ENCODE assay signal across 4 worm cellular contexts in the genomic region with DNA sequence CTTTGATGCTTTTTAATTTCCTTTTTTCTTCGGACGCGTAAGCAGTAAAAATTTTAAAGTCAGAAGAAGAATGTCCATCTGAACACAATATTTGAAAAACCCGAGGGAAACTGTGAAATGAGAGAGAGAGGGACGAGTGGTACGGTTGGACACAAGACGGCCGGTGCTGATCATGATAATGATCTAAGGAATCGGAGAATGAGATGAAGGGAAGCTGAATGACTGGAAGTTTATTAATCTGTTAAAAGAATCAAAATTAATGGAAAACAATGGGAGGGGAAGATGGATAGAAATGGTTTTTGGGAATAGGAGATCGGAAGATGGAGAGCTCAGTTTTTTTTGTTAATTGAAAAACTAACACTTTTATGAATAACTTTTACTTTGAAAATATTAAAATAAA.
TF ChIP-seq lines count a peak whose summit lies in the region.

No protein-coding gene starts in this region.

TF ChIP-seq in whole organism, L1 larva, 84 proteins besides CTCF, POLR2A, EP300 and RAD21:
- no peak for TF ChIP-seq pax-3 (tag; optimal IDR thresholded peaks at IDR 0.05; lab: Kevin White, UChicago)
- TF ChIP-seq pag-3 (tag; optimal IDR thresholded peaks at IDR 0.05; lab: Kevin White, UChicago; ENCODE audit: borderline replicate concordance, insufficient read depth), result no peak
- TF ChIP-seq nhr-85 (tag; lab: Kevin White, UChicago), result peak; percentile 70
- peak; percentile 13 for TF ChIP-seq blmp-1 (tag; optimal IDR thresholded peaks at IDR 0.05; lab: Kevin White, UChicago)
- TF ChIP-seq nhr-77 (tag; optimal IDR thresholded peaks at IDR 0.05; lab: Kevin White, UChicago), result no peak

TF ChIP-seq in whole organism, L2 larva, 48 proteins besides CTCF, POLR2A, EP300 and RAD21:
- peak; percentile 15 for TF ChIP-seq sma-9 (GFP tag; optimal IDR thresholded peaks at IDR 0.05; lab: Kevin White, UChicago)
- no peak for TF ChIP-seq sma-9 (tag; optimal IDR thresholded peaks at IDR 0.05; lab: Kevin White, UChicago)
- no peak for TF ChIP-seq nhr-129 (tag; optimal IDR thresholded peaks at IDR 0.05; lab: Kevin White, UChicago)
- TF ChIP-seq ceh-16 (tag; optimal IDR thresholded peaks at IDR 0.05; lab: Kevin White, UChicago), result peak; percentile 0
- no peak for TF ChIP-seq nhr-21 (tag; optimal IDR thresholded peaks at IDR 0.05; lab: Kevin White, UChicago)
- peak; percentile 54 for TF ChIP-seq elt-1 (tag; optimal IDR thresholded peaks at IDR 0.05; lab: Kevin White, UChicago)

TF ChIP-seq in whole organism, L3 larva, 47 proteins besides CTCF, POLR2A, EP300 and RAD21:
- no peak for TF ChIP-seq ztf-4 (tag; optimal IDR thresholded peaks at IDR 0.05; lab: Kevin White, UChicago)
- peak; percentile 13 for TF ChIP-seq nhr-25 (tag; optimal IDR thresholded peaks at IDR 0.05; lab: Kevin White, UChicago)
- TF ChIP-seq nhr-43 (tag; optimal IDR thresholded peaks at IDR 0.05; lab: Kevin White, UChicago; ENCODE audit: poor library complexity, severe bottlenecking), result no peak
- no peak for TF ChIP-seq elt-2 (tag; optimal IDR thresholded peaks at IDR 0.05; lab: Kevin White, UChicago)
- no peak for TF ChIP-seq nhr-23 (tag; optimal IDR thresholded peaks at IDR 0.05; lab: Kevin White, UChicago)
- no peak for TF ChIP-seq fos-1 (tag; optimal IDR thresholded peaks at IDR 0.05; lab: Kevin White, UChicago)
- TF ChIP-seq pha-4 (tag; optimal IDR thresholded peaks at IDR 0.05; lab: Kevin White, UChicago), result no peak
- no peak for TF ChIP-seq elt-3 (tag; optimal IDR thresholded peaks at IDR 0.05; lab: Kevin White, UChicago)
- TF ChIP-seq snpc-4 (tag; optimal IDR thresholded peaks at IDR 0.05; lab: Kevin White, UChicago), result no peak
- no peak for TF ChIP-seq ceh-28 (tag; optimal IDR thresholded peaks at IDR 0.05; lab: Kevin White, UChicago)
- no peak for TF ChIP-seq fkh-10 (GFP tag; optimal IDR thresholded peaks at IDR 0.05; lab: Kevin White, UChicago)
- no peak for TF ChIP-seq aly-2 (tag; optimal IDR thresholded peaks at IDR 0.05; lab: Kevin White, UChicago)
- TF ChIP-seq egl-5 (tag; optimal IDR thresholded peaks at IDR 0.05; lab: Kevin White, UChicago), result no peak
- TF ChIP-seq lin-15B (tag; optimal IDR thresholded peaks at IDR 0.05; lab: Kevin White, UChicago), result no peak
- peak; percentile 88 for TF ChIP-seq elt-1 (tag; optimal IDR thresholded peaks at IDR 0.05; lab: Kevin White, UChicago)
- TF ChIP-seq tbx-2 (tag; optimal IDR thresholded peaks at IDR 0.05; lab: Kevin White, UChicago), result no peak
- no peak for TF ChIP-seq unc-39 (tag; optimal IDR thresholded peaks at IDR 0.05; lab: Kevin White, UChicago)
TF ChIP-seq in whole organism, L3 larva: peak in this region for 2.

TF ChIP-seq in whole organism, mixed stage, embryonic, 35 proteins besides CTCF, POLR2A, EP300 and RAD21:
- TF ChIP-seq ceh-43 (GFP tag; optimal IDR thresholded peaks at IDR 0.05; lab: Kevin White, UChicago), result no peak
- TF ChIP-seq elt-1 (tag; optimal IDR thresholded peaks at IDR 0.05; lab: Kevin White, UChicago; ENCODE audit: borderline replicate concordance, insufficient read depth), result peak; percentile 66
